Worm (Caenorhabditis elegans): ENCODE measurements around the gene F44E2.3.
A peak's percentile ranks its signal among the peaks of the same experiment; 100 is the strongest.

The F44E2.3 gene

DNA sequence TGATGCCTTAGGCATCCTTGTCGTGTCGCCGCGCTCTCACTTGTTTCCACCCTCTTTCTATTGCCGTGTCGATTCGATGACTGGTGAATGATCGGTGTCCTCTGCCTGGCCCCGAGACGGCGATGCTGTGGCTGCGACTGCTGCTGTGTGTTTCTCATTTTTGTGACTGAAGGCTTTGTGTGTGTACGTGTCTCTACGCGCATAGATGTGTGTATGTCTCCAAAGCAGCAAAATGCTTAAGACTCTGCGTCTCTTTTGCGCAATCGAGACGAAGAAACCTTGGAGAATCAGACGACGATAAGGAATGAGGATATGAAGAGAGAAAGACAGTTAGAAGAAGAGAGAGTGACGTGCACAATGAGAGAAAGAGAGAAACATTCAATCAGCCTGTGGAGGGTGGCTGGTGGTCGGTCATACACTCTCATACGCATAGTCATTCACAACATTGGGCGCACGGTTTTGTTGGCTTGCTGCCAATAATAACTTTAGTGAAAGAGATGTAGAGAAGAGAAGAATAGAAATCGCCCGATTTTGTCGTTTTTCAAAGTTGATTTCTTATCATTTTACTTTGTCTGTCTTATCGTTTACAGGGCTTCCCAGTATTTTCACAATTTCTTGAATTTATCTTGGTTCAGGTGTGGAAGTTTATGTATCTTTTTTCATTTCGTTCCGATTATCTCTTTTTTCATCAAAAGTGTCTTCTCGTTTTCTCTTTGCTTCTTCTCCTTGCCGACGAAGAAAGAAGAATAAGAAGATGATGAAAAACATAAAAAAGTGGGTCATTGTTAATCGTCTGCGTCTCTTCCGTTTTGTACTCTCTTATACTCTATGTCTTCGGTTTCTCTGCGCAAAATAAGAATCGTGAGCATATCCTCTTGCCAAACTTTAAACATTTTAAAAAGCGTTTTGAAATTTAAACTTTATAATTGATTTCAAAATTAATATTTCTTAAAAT lies 27.0 kb downstream of the F44E2.3 start (continued):
- TF ChIP-seq ceh-14 (tag; optimal IDR thresholded peaks at IDR 0.05) (peak; percentile 72), ceh-6 (GFP tag; optimal IDR thresholded peaks at IDR 0.05) (no peak), sox-2 (GFP tag; IDR thresholded peaks at IDR 0.05) (0 out of 2 replicates have a peak, but pooled peaks have one; percentile 3), ceh-34 (tag; optimal IDR thresholded peaks at IDR 0.05) (peak; percentile 92), pha-2 (tag; optimal IDR thresholded peaks at IDR 0.05) (peak; percentile 63), T23F11.4 (GFP tag; optimal IDR thresholded peaks at IDR 0.05) (no peak), sox-4 (tag; optimal IDR thresholded peaks at IDR 0.05) (no peak), fkh-6 (tag; optimal IDR thresholded peaks at IDR 0.05) (no peak), npax-4 (tag; optimal IDR thresholded peaks at IDR 0.05) (no peak), C08G9.2 (tag; optimal IDR thresholded peaks at IDR 0.05) (peak; percentile 58), unc-42 (tag; optimal IDR thresholded peaks at IDR 0.05) (peak; percentile 84), ceh-18 (tag; optimal IDR thresholded peaks at IDR 0.05) (peak; percentile 99), F13H6.1 (tag; optimal IDR thresholded peaks at IDR 0.05) (peak; percentile 96), mec-3 (tag; optimal IDR thresholded peaks at IDR 0.05; ENCODE audit: borderline replicate concordance) (no peak), zip-5 (tag; optimal IDR thresholded peaks at IDR 0.05) (peak; percentile 50), unc-55 (GFP tag; optimal IDR thresholded peaks at IDR 0.05) (peak; percentile 99), gmeb-2 (tag; optimal IDR thresholded peaks at IDR 0.05) (no peak), hlh-15 (tag; optimal IDR thresholded peaks at IDR 0.05) (no peak), rnt-1 (tag; optimal IDR thresholded peaks at IDR 0.05) (peak; percentile 95), fax-1 (tag; optimal IDR thresholded peaks at IDR 0.05) (peak; percentile 26), ceh-22 (tag; optimal IDR thresholded peaks at IDR 0.05) (peak; percentile 32), pax-1 (tag; optimal IDR thresholded peaks at IDR 0.05) (peak; percentile 95), ceh-2 (tag; optimal IDR thresholded peaks at IDR 0.05) (peak; percentile 66), dve-1 (tag; optimal IDR thresholded peaks at IDR 0.05) (peak; percentile 98), hlh-6 (tag; optimal IDR thresholded peaks at IDR 0.05) (peak; percentile 64), dmd-4 (tag; optimal IDR thresholded peaks at IDR 0.05; ENCODE audit: borderline replicate concordance) (peak; percentile 64), che-1 (tag; optimal IDR thresholded peaks at IDR 0.05) (peak; percentile 45), elt-4 (tag; optimal IDR thresholded peaks at IDR 0.05) (no peak), ttx-3 (tag; optimal IDR thresholded peaks at IDR 0.05) (no peak), madf-2 (tag; optimal IDR thresholded peaks at IDR 0.05) (no peak), hlh-13 (GFP tag; optimal IDR thresholded peaks at IDR 0.05) (no peak), K09A11.1 (tag; optimal IDR thresholded peaks at IDR 0.05; ENCODE audit: insufficient read depth) (peak; percentile 81), ahr-1 (tag; optimal IDR thresholded peaks at IDR 0.05) (no peak), odd-2 (tag; optimal IDR thresholded peaks at IDR 0.05) (no peak), ceh-19 (GFP tag; optimal IDR thresholded peaks at IDR 0.05) (no peak), tbx-7 (tag; optimal IDR thresholded peaks at IDR 0.05) (peak; percentile 16), ceh-48 (tag; optimal IDR thresholded peaks at IDR 0.05) (no peak), ceh-9 (tag; optimal IDR thresholded peaks at IDR 0.05) (no peak), syd-9 (tag; optimal IDR thresholded peaks at IDR 0.05) (peak; percentile 89), pag-3 (tag; optimal IDR thresholded peaks at IDR 0.05; ENCODE audit: borderline replicate concordance) (no peak), ceh-45 (GFP tag; IDR thresholded peaks at IDR 0.05) (no peak), ceh-24 (tag; optimal IDR thresholded peaks at IDR 0.05) (no peak), C38D4.7 (GFP tag; optimal IDR thresholded peaks at IDR 0.05) (no peak), nhr-232 (tag; optimal IDR thresholded peaks at IDR 0.05) (no peak), pros-1 (tag; optimal IDR thresholded peaks at IDR 0.05) (peak; percentile 100)
